Fruit fly (Drosophila melanogaster) whole organism, embryonic: ENCODE data around the gene Paics.

Experiments
- Asciz ChIP-seq: fragments of 200-800 bp; sonication (Bioruptor generic); optimal IDR thresholded peaks from 2 replicates; lab custom pipeline; 2017; ENCODE audit warnings: missing biosample characterization, mild to moderate bottlenecking, missing genetic modification characterization, missing genetic modification reagents
- B-H1 ChIP-seq: fragments of 200-800 bp; sonication (Bioruptor generic); IDR thresholded peaks from 3 replicates; pipeline ENCODE4 v1.3.6; 2022; ENCODE audit warnings: missing biosample characterization, missing genetic modification characterization
- B-H2 ChIP-seq: fragments of 200-800 bp; sonication (Bioruptor generic); optimal IDR thresholded peaks from 2 replicates; lab custom pipeline; 2018; ENCODE audit warnings: missing biosample characterization, mild to moderate bottlenecking, missing genetic modification characterization
- C15 ChIP-seq: fragments of 200-800 bp; sonication (Bioruptor generic); IDR thresholded peaks from 3 replicates; pipeline ENCODE4 v1.3.6; 2022; ENCODE audit warnings: missing biosample characterization, missing genetic modification characterization
- CG10979 ChIP-seq: fragments of 200-800 bp; sonication (Bioruptor generic); optimal IDR thresholded peaks from 2 replicates; lab custom pipeline; 2018; ENCODE audit warnings: missing biosample characterization, mild to moderate bottlenecking, missing genetic modification characterization, moderate library complexity
- CG12769 ChIP-seq: fragments of 200-800 bp; sonication (Bioruptor generic); optimal IDR thresholded peaks from 2 replicates; lab custom pipeline; 2019; ENCODE audit warnings: missing biosample characterization, mild to moderate bottlenecking, missing genetic modification characterization, moderate library complexity
- CG13123 ChIP-seq: fragments of 200-800 bp; sonication (Bioruptor generic); optimal IDR thresholded peaks from 2 replicates; lab custom pipeline; 2016; ENCODE audit warnings: missing biosample characterization, missing genetic modification characterization
- CG14710 ChIP-seq: fragments of 200-800 bp; sonication (Bioruptor generic); optimal IDR thresholded peaks from 3 replicates; lab custom pipeline; 2019; ENCODE audit warnings: missing biosample characterization, mild to moderate bottlenecking, missing genetic modification characterization, moderate library complexity
- CG14965 ChIP-seq: fragments of 200-800 bp; sonication (Bioruptor generic); optimal IDR thresholded peaks from 2 replicates; lab custom pipeline; 2016; ENCODE audit warnings: missing biosample characterization, missing genetic modification characterization, borderline replicate concordance
- CG15269 ChIP-seq: fragments of 200-800 bp; sonication (Bioruptor generic); optimal IDR thresholded peaks from 2 replicates; lab custom pipeline; 2018; ENCODE audit warnings: missing biosample characterization, mild to moderate bottlenecking, missing genetic modification characterization, moderate library complexity
- CG1647 ChIP-seq: fragments of 200-800 bp; sonication (Bioruptor generic); optimal IDR thresholded peaks from 3 replicates; lab custom pipeline; 2016; ENCODE audit warnings: missing biosample characterization, missing genetic modification characterization
- CG16863 ChIP-seq: fragments of 200-800 bp; sonication (Bioruptor generic); optimal IDR thresholded peaks from 3 replicates; lab custom pipeline; 2016; ENCODE audit warnings: missing biosample characterization, missing genetic modification characterization
- CG17568 ChIP-seq: fragments of 200-800 bp; sonication (Bioruptor generic); optimal IDR thresholded peaks from 2 replicates; lab custom pipeline; 2018; ENCODE audit warnings: missing biosample characterization, mild to moderate bottlenecking, missing genetic modification characterization, moderate library complexity
- CG17802 ChIP-seq: fragments of 200-800 bp; sonication (Bioruptor generic); optimal IDR thresholded peaks from 2 replicates; lab custom pipeline; 2018; ENCODE audit warnings: missing biosample characterization, mild to moderate bottlenecking, missing genetic modification characterization, moderate library complexity
- CG1792 ChIP-seq: fragments of 200-800 bp; sonication (Bioruptor generic); optimal IDR thresholded peaks from 2 replicates; lab custom pipeline; 2016; ENCODE audit warnings: missing biosample characterization, missing genetic modification characterization
- CG2875 ChIP-seq: fragments of 200-800 bp; sonication (Bioruptor generic); optimal IDR thresholded peaks from 2 replicates; lab custom pipeline; 2017; ENCODE audit warnings: missing biosample characterization, mild to moderate bottlenecking, missing genetic modification characterization, missing genetic modification reagents
- CG31365 ChIP-seq: fragments of 200-800 bp; sonication (Bioruptor generic); optimal IDR thresholded peaks from 2 replicates; lab custom pipeline; 2018; ENCODE audit warnings: missing biosample characterization, mild to moderate bottlenecking, missing genetic modification characterization
- CG32767 ChIP-seq: fragments of 200-800 bp; sonication (Bioruptor generic); IDR thresholded peaks from 2 replicates; pipeline ENCODE4 v1.3.6; 2022; ENCODE audit warnings: missing biosample characterization, missing genetic modification characterization
- CG6654 ChIP-seq: fragments of 200-800 bp; sonication (Bioruptor generic); optimal IDR thresholded peaks from 2 replicates; lab custom pipeline; 2017; ENCODE audit warnings: missing biosample characterization, mild to moderate bottlenecking, missing genetic modification characterization
- CG6765 ChIP-seq: fragments of 200-800 bp; sonication (Bioruptor generic); optimal IDR thresholded peaks from 3 replicates; lab custom pipeline; 2017; ENCODE audit warnings: missing biosample characterization, mild to moderate bottlenecking, missing genetic modification characterization
- CG7786 ChIP-seq: fragments of 200-800 bp; sonication (Bioruptor generic); optimal IDR thresholded peaks from 2 replicates; lab custom pipeline; 2016; ENCODE audit warnings: missing biosample characterization, missing genetic modification characterization
- CG9215 ChIP-seq: fragments of 200-800 bp; sonication (Bioruptor generic); IDR thresholded peaks from 2 replicates; pipeline ENCODE4 v1.3.6; 2022; ENCODE audit warnings: missing biosample characterization, missing genetic modification characterization
- CG9437 ChIP-seq: fragments of 200-800 bp; sonication (Bioruptor generic); optimal IDR thresholded peaks from 2 replicates; lab custom pipeline; 2018; ENCODE audit warnings: missing biosample characterization, mild to moderate bottlenecking, missing genetic modification characterization
- D19A ChIP-seq: fragments of 200-800 bp; optimal IDR thresholded peaks from 3 replicates; lab custom pipeline; 2019; ENCODE audit warnings: missing biosample characterization, mild to moderate bottlenecking, missing genetic modification characterization, moderate library complexity
- Eip74EF ChIP-seq, 2 experiments: fragments of 200-800 bp in 1 of 2; fragments of >200 bp in 1 of 2; sonication (Bioruptor generic) in 1 of 2; optimal IDR thresholded peaks; 2 replicates each; lab custom pipeline; 2017 to 2019; ENCODE audit warnings: missing biosample characterization in 2 of 2, missing genetic modification characterization in 2 of 2, mild to moderate bottlenecking in 1 of 2, moderate library complexity in 1 of 2
- Gsc ChIP-seq: fragments of 200-800 bp; sonication (Bioruptor generic); IDR thresholded peaks from 2 replicates; pipeline ENCODE4 v1.3.6; 2022; ENCODE audit warnings: missing biosample characterization, missing genetic modification characterization
- Mad ChIP-seq: fragments of 200-800 bp; sonication (Bioruptor generic); optimal IDR thresholded peaks from 2 replicates; lab custom pipeline; 2016; ENCODE audit warnings: missing biosample characterization, missing genetic modification characterization
- NFAT ChIP-seq: fragments of 200-800 bp; sonication (Bioruptor generic); IDR thresholded peaks from 2 replicates; pipeline ENCODE4 v1.3.6; 2022; ENCODE audit warnings: missing biosample characterization, missing genetic modification characterization
- Oli ChIP-seq: fragments of 200-800 bp; sonication (Bioruptor generic); optimal IDR thresholded peaks from 2 replicates; lab custom pipeline; 2018; ENCODE audit warnings: missing biosample characterization, mild to moderate bottlenecking, missing genetic modification characterization, moderate library complexity
- Opbp ChIP-seq: fragments of 200-800 bp; sonication (Bioruptor generic); IDR thresholded peaks from 3 replicates; pipeline ENCODE4 v1.3.6; 2022; ENCODE audit warnings: missing biosample characterization, missing genetic modification characterization; ENCODE audit not compliant: partially characterized antibody
- TFAM ChIP-seq: fragments of 200-800 bp; sonication (Bioruptor generic); optimal IDR thresholded peaks from 2 replicates; lab custom pipeline; 2017; ENCODE audit warnings: missing biosample characterization, missing genetic modification characterization, inconsistent platforms
- disco-r ChIP-seq: fragments of 200-800 bp; sonication (Bioruptor generic); optimal IDR thresholded peaks from 2 replicates; lab custom pipeline; 2016; ENCODE audit warnings: missing biosample characterization, missing genetic modification characterization
- fd3F ChIP-seq: fragments of 200-800 bp; sonication (Bioruptor generic); optimal IDR thresholded peaks from 2 replicates; lab custom pipeline; 2018; ENCODE audit warnings: missing biosample characterization, mild to moderate bottlenecking, missing genetic modification characterization, moderate library complexity
- grau ChIP-seq: fragments of 200-800 bp; optimal IDR thresholded peaks from 3 replicates; lab custom pipeline; 2019; ENCODE audit warnings: missing biosample characterization, mild to moderate bottlenecking, missing genetic modification characterization, moderate library complexity
- gro ChIP-seq: fragments of 200-800 bp; sonication (Bioruptor generic); optimal IDR thresholded peaks from 2 replicates; lab custom pipeline; 2016; ENCODE audit warnings: missing biosample characterization, missing genetic modification characterization
- gsb-n ChIP-seq: fragments of 200-800 bp; sonication (Bioruptor generic); optimal IDR thresholded peaks from 3 replicates; lab custom pipeline; 2018; ENCODE audit warnings: missing biosample characterization, mild to moderate bottlenecking, missing genetic modification characterization
- insv ChIP-seq, 2 experiments: fragments of 200-800 bp; sonication (Bioruptor generic); optimal IDR thresholded peaks; 3 replicates each; lab custom pipeline; 2016 to 2018; ENCODE audit warnings: missing biosample characterization in 2 of 2, missing genetic modification characterization in 2 of 2
- kni ChIP-seq: fragments of 200-800 bp; sonication (Bioruptor generic); optimal IDR thresholded peaks from 3 replicates; lab custom pipeline; 2017; ENCODE audit warnings: mild to moderate bottlenecking, missing biosample characterization, missing genetic modification reagents, missing genetic modification characterization
- mirr ChIP-seq: fragments of 200-800 bp; sonication (Bioruptor generic); optimal IDR thresholded peaks from 3 replicates; lab custom pipeline; 2018; ENCODE audit warnings: missing biosample characterization, mild to moderate bottlenecking, missing genetic modification characterization
- p53 ChIP-seq: fragments of 200-800 bp; sonication (Bioruptor generic); optimal IDR thresholded peaks from 2 replicates; lab custom pipeline; 2016; ENCODE audit warnings: missing biosample characterization, missing genetic modification characterization
- repo ChIP-seq: fragments of 200-800 bp; sonication (Bioruptor generic); optimal IDR thresholded peaks from 2 replicates; lab custom pipeline; 2016; ENCODE audit warnings: missing biosample characterization, missing genetic modification characterization
- row ChIP-seq: fragments of 200-800 bp; sonication (Bioruptor generic); IDR thresholded peaks from 3 replicates; pipeline ENCODE4 v1.3.6; 2022; ENCODE audit warnings: missing biosample characterization, missing genetic modification characterization
- run ChIP-seq: fragments of 200-800 bp; sonication (Bioruptor generic); optimal IDR thresholded peaks from 3 replicates; lab custom pipeline; 2018; ENCODE audit warnings: missing biosample characterization, mild to moderate bottlenecking, missing genetic modification characterization
- shn ChIP-seq: fragments of 200-800 bp; sonication (Bioruptor generic); optimal IDR thresholded peaks from 3 replicates; lab custom pipeline; 2016; ENCODE audit warnings: missing biosample characterization, missing genetic modification characterization
- sna ChIP-seq: fragments of 200-800 bp; sonication (Bioruptor generic); IDR thresholded peaks from 2 replicates; pipeline ENCODE4 v1.3.6; 2022; ENCODE audit warnings: missing biosample characterization, missing genetic modification characterization; ENCODE audit not compliant: partially characterized antibody
- tap ChIP-seq: fragments of 200-800 bp; optimal IDR thresholded peaks from 3 replicates; lab custom pipeline; 2019; ENCODE audit warnings: missing biosample characterization, mild to moderate bottlenecking, missing genetic modification characterization, moderate library complexity
- toy ChIP-seq: fragments of 200-800 bp; sonication (Bioruptor generic); IDR thresholded peaks from 2 replicates; pipeline ENCODE4 v1.3.6; 2022; ENCODE audit warnings: missing biosample characterization, missing genetic modification characterization
- vvl ChIP-seq: fragments of 200-800 bp; sonication (Bioruptor generic); IDR thresholded peaks from 2 replicates; pipeline ENCODE4 v1.3.6; 2022; ENCODE audit warnings: missing biosample characterization, missing genetic modification characterization
- zfh1 ChIP-seq: fragments of 200-800 bp; sonication (Bioruptor generic); IDR thresholded peaks from 3 replicates; pipeline ENCODE4 v1.3.6; 2022; ENCODE audit warnings: missing biosample characterization, missing genetic modification characterization
- zfh2 ChIP-seq: fragments of 200-800 bp; sonication (Bioruptor generic); optimal IDR thresholded peaks from 2 replicates; lab custom pipeline; 2016; ENCODE audit warnings: missing biosample characterization, missing genetic modification characterization

Gene Paics

DNA sequence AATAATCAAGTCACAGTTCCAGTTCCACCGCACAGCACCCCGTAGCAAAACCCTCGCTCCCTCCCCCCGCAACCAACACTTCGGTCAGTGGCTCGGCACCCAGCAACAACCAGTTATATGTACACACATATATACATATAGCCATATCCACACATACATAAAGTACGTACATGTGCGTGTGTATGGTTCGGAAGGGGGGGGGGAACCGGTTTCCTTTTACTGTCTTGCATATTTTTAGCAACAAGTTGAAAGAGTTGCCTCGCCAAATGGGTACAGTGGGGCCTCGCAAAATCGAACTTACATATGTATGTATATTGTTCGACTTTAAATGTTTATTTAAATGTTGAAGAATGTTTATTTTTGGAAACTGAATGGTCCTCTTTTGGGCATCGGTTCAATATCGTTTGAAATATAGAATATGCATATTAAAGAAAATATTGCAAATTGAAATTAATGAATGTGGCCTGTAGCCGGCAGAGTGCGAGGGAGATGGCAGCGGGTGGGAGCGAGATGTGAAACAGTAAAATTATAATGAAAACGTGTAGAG lies 5.3 kb downstream of the Paics start (continued):
- no peak for TF ChIP-seq Gsc (GFP tag; lab: Robert Waterston, UW)
- no peak for TF ChIP-seq run (tag; lab: Kevin White, UChicago)
- no peak for TF ChIP-seq CG1792
- peak; percentile 77 for TF ChIP-seq CG12769 (tag; lab: Kevin White, UChicago)
- TF ChIP-seq kni (GFP tag; lab: Kevin White, UChicago): no peak
- TF ChIP-seq C15 (GFP tag; lab: Robert Waterston, UW): 0 out of 3 replicates have a peak, but pooled peaks have one; percentile 58
- TF ChIP-seq sna (GFP tag; lab: Robert Waterston, UW): no peak
- peak; percentile 18 for TF ChIP-seq CG10979 (tag; lab: Kevin White, UChicago)
- TF ChIP-seq Asciz: peak; percentile 56
- TF ChIP-seq CG6765 (GFP tag; lab: Kevin White, UChicago): peak; percentile 69
- TF ChIP-seq Opbp (GFP tag; lab: Robert Waterston, UW): no peak
- TF ChIP-seq B-H1 (GFP tag; lab: Robert Waterston, UW): peak; percentile 45; the same call in 2 of the 3 replicates
- no peak for TF ChIP-seq TFAM (GFP tag; lab: Kevin White, UChicago)
- TF ChIP-seq CG7786 (GFP tag; lab: Kevin White, UChicago): peak; percentile 75
- peak; percentile 98 for TF ChIP-seq grau (tag; lab: Kevin White, UChicago)
- TF ChIP-seq zfh2 (GFP tag; lab: Kevin White, UChicago): peak; percentile 80
- TF ChIP-seq CG16863 (GFP tag; lab: Kevin White, UChicago): peak; percentile 30
- TF ChIP-seq NFAT: peak; percentile 81
- TF ChIP-seq CG17802 (tag; lab: Kevin White, UChicago): no peak
- TF ChIP-seq gsb-n: no peak
- TF ChIP-seq mirr (GFP tag; lab: Kevin White, UChicago): peak; percentile 61
- TF ChIP-seq toy (GFP tag; lab: Robert Waterston, UW): no peak
- TF ChIP-seq CG14710: no peak
- peak; percentile 47 for TF ChIP-seq gro
- peak; percentile 81 for TF ChIP-seq CG15269
- TF ChIP-seq tap (tag; lab: Kevin White, UChicago): peak; percentile 52
- peak; percentile 35 for TF ChIP-seq repo (GFP tag; lab: Kevin White, UChicago)
- peak; percentile 68; the same call in 2 of the 3 replicates for TF ChIP-seq zfh1 (GFP tag; lab: Robert Waterston, UW)
- peak in 1 of 2 experiments; percentile 37 for TF ChIP-seq insv (GFP tag; optimal IDR thresholded peaks at IDR 0.05; lab: Kevin White, UChicago)
- peak; percentile 58 for TF ChIP-seq CG1647 (GFP tag; lab: Kevin White, UChicago)
- TF ChIP-seq B-H2 (GFP tag; lab: Kevin White, UChicago): peak; percentile 73
- TF ChIP-seq vvl (GFP tag; lab: Robert Waterston, UW): peak; percentile 81
- no peak for TF ChIP-seq CG6654 (GFP tag; lab: Kevin White, UChicago)
- peak; percentile 59 for TF ChIP-seq fd3F (GFP tag; lab: Kevin White, UChicago)
- no peak for TF ChIP-seq CG31365 (tag; lab: Kevin White, UChicago)
- TF ChIP-seq row: peak; percentile 90
- TF ChIP-seq CG32767: peak; percentile 75
- TF ChIP-seq CG9437: peak; percentile 62
- TF ChIP-seq disco-r: no peak
- TF ChIP-seq CG13123: peak; percentile 22
- peak; percentile 64 for TF ChIP-seq Oli
- TF ChIP-seq Eip74EF (GFP tag; optimal IDR thresholded peaks at IDR 0.05; lab: Kevin White, UChicago): peak in 1 of 2 experiments; percentile 27
- TF ChIP-seq CG2875: peak; percentile 3
- TF ChIP-seq Mad: peak; percentile 5
- no peak for TF ChIP-seq p53 (GFP tag; lab: Kevin White, UChicago)
- TF ChIP-seq shn (GFP tag; lab: Kevin White, UChicago): no peak
- TF ChIP-seq CG9215 (GFP tag; lab: Robert Waterston, UW): peak; percentile 85
- peak; percentile 50 for TF ChIP-seq CG17568
- TF ChIP-seq D19A (tag; lab: Kevin White, UChicago): peak; percentile 58
- no peak for TF ChIP-seq CG14965
